Worm (Caenorhabditis elegans): Measurements from ENCODE around the gene Y69A2AR.19.

The Y69A2AR.19 gene

ce11 chrIV:2488520-2488919 lies at the start of gene Y69A2AR.19:
Gene Y69A2AR.19, plus strand, starts transcription at chrIV:2488820.
- TF ChIP-seq unc-62 (GFP tag; optimal IDR thresholded peaks at IDR 0.05 in 1 of 2) (peak in 1 of 2 experiments; percentile 14), unc-62 (tag; optimal IDR thresholded peaks at IDR 0.05) (no peak), lsy-2 (tag; optimal IDR thresholded peaks at IDR 0.05) (no peak)

- TF ChIP-seq R02D3.7 (tag; optimal IDR thresholded peaks at IDR 0.05) (no peak), nhr-102 (tag; optimal IDR thresholded peaks at IDR 0.05) (no peak), Y5F2A.4 (GFP tag; optimal IDR thresholded peaks at IDR 0.05) (no peak), dmd-8 (GFP tag; IDR thresholded peaks at IDR 0.05) (no peak), nhr-6 (tag; optimal IDR thresholded peaks at IDR 0.05) (no peak), snpc-4 (tag; optimal IDR thresholded peaks at IDR 0.05) (no peak), ztf-7 (tag; optimal IDR thresholded peaks at IDR 0.05) (no peak), T20F7.1 (GFP tag; optimal IDR thresholded peaks at IDR 0.05) (no peak), lim-7 (GFP tag; IDR thresholded peaks at IDR 0.05) (no peak)
Measured at ce11 chrIV:2451233-2451632, 37.4 kb upstream of the Y69A2AR.19 start, which contains the start of gene C45G7.13. Gene C45G7.13, minus strand, starts transcription at chrIV:2451333.

ce11 chrIV:2451655-2452054 lies 37.0 kb upstream of the Y69A2AR.19 start:
- TF ChIP-seq ZK546.5 (tag; optimal IDR thresholded peaks at IDR 0.05) (no peak), F44E2.7 (GFP tag; IDR thresholded peaks at IDR 0.05) (no peak), aha-1 (tag) (peak; percentile 91), dve-1 (tag; optimal IDR thresholded peaks at IDR 0.05; ENCODE audit: insufficient read depth) (no peak), lim-7 (GFP tag; IDR thresholded peaks at IDR 0.05) (no peak), ceh-44 (GFP tag; IDR thresholded peaks at IDR 0.05) (no peak)

ce11 chrIV:2455128-2455527 lies 33.5 kb upstream of the Y69A2AR.19 start:
- TF ChIP-seq zip-2 (tag; optimal IDR thresholded peaks at IDR 0.05), result no peak
- no peak for TF ChIP-seq lin-15B (tag; optimal IDR thresholded peaks at IDR 0.05)
- TF ChIP-seq lsy-2 (tag; optimal IDR thresholded peaks at IDR 0.05), result no peak
- no peak for TF ChIP-seq zfp-2 (tag; optimal IDR thresholded peaks at IDR 0.05)
- no peak for TF ChIP-seq ceh-82 (tag; optimal IDR thresholded peaks at IDR 0.05)
- TF ChIP-seq rbr-2 (tag; optimal IDR thresholded peaks at IDR 0.05), result no peak
- no peak for TF ChIP-seq nhr-10 (tag; optimal IDR thresholded peaks at IDR 0.05)
- no peak for TF ChIP-seq ctbp-1 (GFP tag; IDR thresholded peaks at IDR 0.05)
- no peak for TF ChIP-seq mes-2 (tag; optimal IDR thresholded peaks at IDR 0.05; ENCODE audit: poor library complexity, severe bottlenecking)

ce11 chrIV:2461396-2461795 lies 27.2 kb upstream of the Y69A2AR.19 start:
- TF ChIP-seq egl-43 (GFP tag; IDR thresholded peaks at IDR 0.05) (no peak), ceh-62 (tag; optimal IDR thresholded peaks at IDR 0.05) (no peak), unc-39 (tag; optimal IDR thresholded peaks at IDR 0.05) (no peak), ceh-82 (tag; optimal IDR thresholded peaks at IDR 0.05) (no peak), snpc-1.2 (GFP tag; IDR thresholded peaks at IDR 0.05) (no peak), madf-9 (GFP tag; conservative IDR thresholded peaks at IDR 0.05) (no peak), fkh-10 (GFP tag; optimal IDR thresholded peaks at IDR 0.05) (no peak), lin-15B (tag; optimal IDR thresholded peaks at IDR 0.05) (no peak), Y105C5A.15 (GFP tag; IDR thresholded peaks at IDR 0.05) (no peak), Y5F2A.4 (GFP tag; optimal IDR thresholded peaks at IDR 0.05) (no peak), nhr-42 (GFP tag; IDR thresholded peaks at IDR 0.05) (no peak), ceh-20 (GFP tag; IDR thresholded peaks at IDR 0.05) (no peak), spr-1 (tag; optimal IDR thresholded peaks at IDR 0.05) (no peak), D1046.2 (GFP tag; IDR thresholded peaks at IDR 0.05) (no peak), ctbp-1 (GFP tag; IDR thresholded peaks at IDR 0.05) (no peak), ces-1 (GFP tag; optimal IDR thresholded peaks at IDR 0.05) (no peak), php-3 (GFP tag; IDR thresholded peaks at IDR 0.05) (no peak), nhr-10 (tag; optimal IDR thresholded peaks at IDR 0.05) (no peak), hmg-1.1 (GFP tag; IDR thresholded peaks at IDR 0.05) (no peak), T20F7.1 (GFP tag; optimal IDR thresholded peaks at IDR 0.05) (no peak)
